Fruit fly (Drosophila melanogaster) whole organism, embryonic: ENCODE results near the gene dsx-c73A.

Source experiments
- CG10274 ChIP-seq: fragments of 200-800 bp; sonication (Bioruptor generic); optimal IDR thresholded peaks from 3 replicates; lab custom pipeline; 2017; ENCODE audit warnings: missing biosample characterization, mild to moderate bottlenecking, missing genetic modification characterization
- CG10959 ChIP-seq: fragments of 200-800 bp; sonication (Bioruptor generic); IDR thresholded peaks from 2 replicates; pipeline ENCODE4 v1.3.6; 2022; ENCODE audit warnings: missing biosample characterization, missing genetic modification characterization
- CG10979 ChIP-seq: fragments of 200-800 bp; sonication (Bioruptor generic); optimal IDR thresholded peaks from 2 replicates; lab custom pipeline; 2018; ENCODE audit warnings: missing biosample characterization, mild to moderate bottlenecking, missing genetic modification characterization, moderate library complexity
- CG12744 ChIP-seq: fragments of 200-800 bp; sonication (Bioruptor generic); optimal IDR thresholded peaks from 2 replicates; lab custom pipeline; 2016; ENCODE audit warnings: missing biosample characterization, missing genetic modification characterization
- CG13424 ChIP-seq: fragments of 200-800 bp; sonication (Bioruptor generic); optimal IDR thresholded peaks from 2 replicates; lab custom pipeline; 2019; ENCODE audit warnings: missing biosample characterization, mild to moderate bottlenecking, missing genetic modification characterization, moderate library complexity
- CG13624 ChIP-seq: fragments of 200-800 bp; sonication (Bioruptor generic); optimal IDR thresholded peaks from 2 replicates; lab custom pipeline; 2016; ENCODE audit warnings: missing biosample characterization, missing genetic modification characterization
- CG14050 ChIP-seq: fragments of 200-800 bp; sonication (Bioruptor generic); IDR thresholded peaks from 3 replicates; pipeline ENCODE4 v1.3.6; 2022; ENCODE audit warnings: missing biosample characterization, missing genetic modification characterization
- CG1529 ChIP-seq: fragments of 200-800 bp; sonication (Bioruptor generic); optimal IDR thresholded peaks from 3 replicates; lab custom pipeline; 2018; ENCODE audit warnings: missing biosample characterization, missing genetic modification characterization
- CG15479 ChIP-seq: fragments of 200-800 bp; sonication (Bioruptor generic); optimal IDR thresholded peaks from 3 replicates; lab custom pipeline; 2019; ENCODE audit warnings: missing biosample characterization, mild to moderate bottlenecking, missing genetic modification characterization, moderate library complexity
- CG18619 ChIP-seq: fragments of 200-800 bp; sonication (Bioruptor generic); optimal IDR thresholded peaks from 3 replicates; lab custom pipeline; 2017; ENCODE audit warnings: missing biosample characterization, mild to moderate bottlenecking, missing genetic modification characterization
- CG30020 ChIP-seq: fragments of 200-800 bp; optimal IDR thresholded peaks from 2 replicates; lab custom pipeline; 2019; ENCODE audit warnings: missing biosample characterization, mild to moderate bottlenecking, missing genetic modification characterization, moderate library complexity
- CG30431 ChIP-seq: fragments of 200-800 bp; sonication (Bioruptor generic); optimal IDR thresholded peaks from 2 replicates; lab custom pipeline; 2017; ENCODE audit warnings: missing biosample characterization, missing genetic modification characterization
- CG31388 ChIP-seq: fragments of 200-800 bp; sonication (Bioruptor generic); optimal IDR thresholded peaks from 2 replicates; lab custom pipeline; 2016; ENCODE audit warnings: missing biosample characterization, missing genetic modification characterization
- CG32767 ChIP-seq: fragments of 200-800 bp; sonication (Bioruptor generic); IDR thresholded peaks from 2 replicates; pipeline ENCODE4 v1.3.6; 2022; ENCODE audit warnings: missing biosample characterization, missing genetic modification characterization
- CG4424 ChIP-seq: fragments of 200-800 bp; sonication (Bioruptor generic); optimal IDR thresholded peaks from 3 replicates; lab custom pipeline; 2016; ENCODE audit warnings: missing biosample characterization, missing genetic modification characterization
- CG8290 ChIP-seq, 3 experiments: fragments of 200-800 bp; sonication (Bioruptor generic); optimal IDR thresholded peaks; 2 replicates each; lab custom pipeline; 2016 to 2019; ENCODE audit warnings: missing biosample characterization in 3 of 3, missing genetic modification characterization in 3 of 3, mild to moderate bottlenecking in 2 of 3, moderate library complexity in 1 of 3
- CG8944 ChIP-seq: fragments of 200-800 bp; sonication (Bioruptor generic); optimal IDR thresholded peaks from 3 replicates; lab custom pipeline; 2016; ENCODE audit warnings: missing biosample characterization, missing genetic modification characterization
- CG9932 ChIP-seq: fragments of 200-800 bp; sonication (Bioruptor generic); IDR thresholded peaks from 2 replicates; pipeline ENCODE4 v1.3.6; 2022; ENCODE audit warnings: missing biosample characterization, missing genetic modification characterization
- D19A ChIP-seq: fragments of 200-800 bp; optimal IDR thresholded peaks from 3 replicates; lab custom pipeline; 2019; ENCODE audit warnings: missing biosample characterization, mild to moderate bottlenecking, missing genetic modification characterization, moderate library complexity
- Dip2 ChIP-seq: fragments of 200-800 bp; sonication (Bioruptor generic); IDR thresholded peaks from 2 replicates; pipeline ENCODE4 v1.3.6; 2022; ENCODE audit warnings: missing biosample characterization, missing genetic modification characterization
- Dp ChIP-seq: fragments of 200-800 bp; sonication (Bioruptor generic); optimal IDR thresholded peaks from 2 replicates; lab custom pipeline; 2018; ENCODE audit warnings: missing biosample characterization, mild to moderate bottlenecking, missing genetic modification characterization, moderate library complexity
- Ets65A ChIP-seq: fragments of 200-800 bp; sonication (Bioruptor generic); peaks from one replicate; lab custom pipeline; 2016; ENCODE audit warnings: missing biosample characterization, missing genetic modification characterization
- Ets97D ChIP-seq: fragments of 200-800 bp; sonication (Bioruptor generic); optimal IDR thresholded peaks from 3 replicates; lab custom pipeline; 2016; ENCODE audit warnings: missing biosample characterization, missing genetic modification characterization
- Fer1 ChIP-seq: fragments of 200-800 bp; sonication (Bioruptor generic); optimal IDR thresholded peaks from 2 replicates; lab custom pipeline; 2017; ENCODE audit warnings: missing biosample characterization, mild to moderate bottlenecking, missing genetic modification characterization
- NK7.1 ChIP-seq: fragments of 200-800 bp; sonication (Bioruptor generic); optimal IDR thresholded peaks from 3 replicates; lab custom pipeline; 2016; ENCODE audit warnings: missing biosample characterization, missing genetic modification characterization
- Six4 ChIP-seq: fragments of 200-800 bp; sonication (Bioruptor generic); optimal IDR thresholded peaks from 2 replicates; lab custom pipeline; 2016; ENCODE audit warnings: missing biosample characterization, missing genetic modification characterization
- Stat92E ChIP-seq, 3 experiments: fragments of >200 bp in 2 of 3; fragments of 200-800 bp in 1 of 3; sonication (Bioruptor generic) in 1 of 3; optimal IDR thresholded peaks; 2 replicates each; lab custom pipeline; 2017 to 2019; ENCODE audit warnings: missing biosample characterization in 3 of 3, missing genetic modification characterization in 3 of 3, mild to moderate bottlenecking in 1 of 3, moderate library complexity in 1 of 3
- Trl ChIP-seq, 3 experiments: fragments of >200 bp in 2 of 3; fragments of 200-800 bp in 1 of 3; sonication (Bioruptor generic) in 1 of 3; optimal IDR thresholded peaks; 2 replicates in 1 of 3; 3 replicates in 2 of 3; lab custom pipeline; 2016 to 2017; ENCODE audit warnings: missing biosample characterization in 1 of 3, missing genetic modification characterization in 1 of 3
- ab ChIP-seq: fragments of 200-800 bp; sonication (Bioruptor generic); optimal IDR thresholded peaks from 2 replicates; lab custom pipeline; 2016; ENCODE audit warnings: missing biosample characterization, missing genetic modification characterization
- bab2 ChIP-seq: fragments of 200-800 bp; sonication (Bioruptor generic); optimal IDR thresholded peaks from 2 replicates; lab custom pipeline; 2016; ENCODE audit warnings: missing biosample characterization, missing genetic modification characterization
- corto ChIP-seq: fragments of 200-800 bp; sonication (Bioruptor generic); optimal IDR thresholded peaks from 2 replicates; lab custom pipeline; 2016; ENCODE audit warnings: missing biosample characterization, mild to moderate bottlenecking, missing genetic modification characterization, moderate library complexity
- cwo ChIP-seq: fragments of 200-800 bp; sonication (Bioruptor generic); optimal IDR thresholded peaks from 3 replicates; lab custom pipeline; 2017; ENCODE audit warnings: missing biosample characterization, missing genetic modification characterization, mild to moderate bottlenecking, moderate library complexity, missing genetic modification reagents
- da ChIP-seq: fragments of 200-800 bp; sonication (Bioruptor generic); optimal IDR thresholded peaks from 2 replicates; lab custom pipeline; 2016; ENCODE audit warnings: missing biosample characterization, missing genetic modification characterization
- dpn ChIP-seq, 2 experiments: fragments of 200-800 bp; sonication (Bioruptor generic); optimal IDR thresholded peaks; 3 replicates each; lab custom pipeline; 2016; ENCODE audit warnings: missing biosample characterization in 2 of 2, missing genetic modification characterization in 2 of 2
- ems ChIP-seq: fragments of 200-800 bp; sonication (Bioruptor generic); optimal IDR thresholded peaks from 3 replicates; lab custom pipeline; 2016; ENCODE audit warnings: missing biosample characterization, missing genetic modification characterization
- eve ChIP-seq, 2 experiments: fragments of >200 bp; optimal IDR thresholded peaks; 2 replicates each; lab custom pipeline; 2017; ENCODE audit warnings: missing biosample characterization in 2 of 2, missing genetic modification characterization in 2 of 2
- gcm ChIP-seq: fragments of 200-800 bp; sonication (Bioruptor generic); optimal IDR thresholded peaks from 2 replicates; lab custom pipeline; 2019; ENCODE audit warnings: missing biosample characterization, mild to moderate bottlenecking, missing genetic modification characterization, moderate library complexity
- h ChIP-seq: fragments of >200 bp; optimal IDR thresholded peaks from 2 replicates; lab custom pipeline; 2017
- inv ChIP-seq: fragments of 200-800 bp; sonication (Bioruptor generic); IDR thresholded peaks from 2 replicates; pipeline ENCODE4 v1.3.6; 2022; ENCODE audit warnings: missing biosample characterization, missing genetic modification characterization; ENCODE audit not compliant: partially characterized antibody
- jigr1 ChIP-seq: fragments of 200-800 bp; sonication (Bioruptor generic); IDR thresholded peaks from 3 replicates; pipeline ENCODE4 v1.3.6; 2022; ENCODE audit warnings: missing biosample characterization, missing genetic modification characterization
- ken ChIP-seq: fragments of 200-800 bp; sonication (Bioruptor generic); IDR thresholded peaks from 3 replicates; pipeline ENCODE4 v1.3.6; 2022; ENCODE audit warnings: missing biosample characterization, missing genetic modification characterization
- pan ChIP-seq, 4 experiments: fragments of >200 bp in 3 of 4; fragments of 200-800 bp in 1 of 4; sonication (Bioruptor generic) in 1 of 4; optimal IDR thresholded peaks in 3 of 4; IDR thresholded peaks in 1 of 4; 2 replicates each; pipeline versions ENCODE4 v1.3.6 to Lab custom; 2017 to 2022; ENCODE audit warnings: missing biosample characterization in 2 of 4, missing genetic modification characterization in 2 of 4, mixed read lengths in 1 of 4
- repo ChIP-seq: fragments of 200-800 bp; sonication (Bioruptor generic); optimal IDR thresholded peaks from 2 replicates; lab custom pipeline; 2016; ENCODE audit warnings: missing biosample characterization, missing genetic modification characterization
- sens ChIP-seq: fragments of 200-800 bp; sonication (Bioruptor generic); peaks from one replicate; lab custom pipeline; 2016; ENCODE audit warnings: missing biosample characterization, missing genetic modification characterization
- sens-2 ChIP-seq: fragments of 200-800 bp; sonication (Bioruptor generic); IDR thresholded peaks from 2 replicates; pipeline ENCODE4 v1.3.6; 2022; ENCODE audit warnings: missing biosample characterization, missing genetic modification characterization
- sqz ChIP-seq: fragments of 200-800 bp; sonication (Bioruptor generic); optimal IDR thresholded peaks from 3 replicates; lab custom pipeline; 2018; ENCODE audit warnings: missing biosample characterization, mild to moderate bottlenecking, missing genetic modification characterization
- tio ChIP-seq: fragments of 200-800 bp; sonication (Bioruptor generic); optimal IDR thresholded peaks from 2 replicates; lab custom pipeline; 2017; ENCODE audit warnings: missing biosample characterization, missing genetic modification characterization, inconsistent platforms
- ttk ChIP-seq: fragments of 200-800 bp; sonication (Bioruptor generic); IDR thresholded peaks from 2 replicates; pipeline ENCODE4 v2.1.2; 2022; ENCODE audit warnings: missing biosample characterization, missing genetic modification characterization
- wek ChIP-seq: fragments of 200-800 bp; sonication (Bioruptor generic); optimal IDR thresholded peaks from 3 replicates; lab custom pipeline; 2018; ENCODE audit warnings: missing biosample characterization, mild to moderate bottlenecking, missing genetic modification characterization, moderate library complexity
- zen2 ChIP-seq: fragments of 200-800 bp; sonication (Bioruptor generic); IDR thresholded peaks from 3 replicates; pipeline ENCODE4 v1.3.6; 2022; ENCODE audit warnings: missing biosample characterization, missing genetic modification characterization; ENCODE audit not compliant: partially characterized antibody

The dsx-c73A gene

dm6 chr3L:16411566-16411965 lies 40.2 kb downstream of the dsx-c73A start, which contains the start of gene fax (continued):
- TF ChIP-seq CG31388 (GFP tag; lab: Kevin White, UChicago) (no peak), CG1529 (no peak), CG8290 (GFP tag; optimal IDR thresholded peaks at IDR 0.05; lab: Kevin White, UChicago) (peak; percentile 52), CG8290 (tag; optimal IDR thresholded peaks at IDR 0.05; lab: Kevin White, UChicago) (peak; percentile 71 to 78), Dp (GFP tag; lab: Kevin White, UChicago) (peak; percentile 67), CG13424 (no peak), Stat92E (GFP tag; optimal IDR thresholded peaks at IDR 0.05; lab: Kevin White, UChicago) (peak in 1 of 3 experiments; percentile 85), CG30431 (GFP tag; lab: Kevin White, UChicago) (no peak), CG14050 (GFP tag; lab: Robert Waterston, UW) (no peak), D19A (tag; lab: Kevin White, UChicago) (no peak), CG10274 (no peak), wek (GFP tag; lab: Kevin White, UChicago) (no peak), CG10979 (tag; lab: Kevin White, UChicago) (peak; percentile 41), jigr1 (GFP tag; lab: Robert Waterston, UW) (no peak; the same call in 2 of the 3 replicates), CG9932 (GFP tag; lab: Robert Waterston, UW) (no peak), pan (optimal IDR thresholded peaks at IDR 0.05; lab: Kevin White, UChicago) (no peak), pan (GFP tag; optimal IDR thresholded peaks at IDR 0.05 in 1 of 2, IDR thresholded peaks at IDR 0.05 in 1 of 2) (no peak), CG15479 (GFP tag; lab: Kevin White, UChicago) (peak; percentile 77), CG8944 (GFP tag; lab: Kevin White, UChicago) (no peak), cwo (no peak), Six4 (peak; percentile 58), eve (GFP tag; optimal IDR thresholded peaks at IDR 0.05; lab: Kevin White, UChicago) (no peak), CG18619 (peak; percentile 2), bab2 (GFP tag; lab: Kevin White, UChicago) (no peak), CG30020 (tag; lab: Kevin White, UChicago) (peak; percentile 4), sens-2 (no peak), da (GFP tag; lab: Kevin White, UChicago) (no peak), sens (GFP tag; lab: Kevin White, UChicago) (peak; percentile 91), Ets65A (GFP tag; lab: Kevin White, UChicago) (no peak), repo (GFP tag; lab: Kevin White, UChicago) (no peak), CG32767 (GFP tag; lab: Robert Waterston, UW) (peak; percentile 44; the same call in 1 of the 2 replicates), CG12744 (GFP tag; lab: Kevin White, UChicago) (no peak), CG4424 (GFP tag; lab: Kevin White, UChicago) (no peak), CG13624 (GFP tag; lab: Kevin White, UChicago) (no peak), tio (GFP tag; lab: Kevin White, UChicago) (no peak), zen2 (GFP tag; lab: Robert Waterston, UW) (no peak), dpn (GFP tag; optimal IDR thresholded peaks at IDR 0.05; lab: Kevin White, UChicago) (peak in 1 of 2 experiments; percentile 10), Trl (optimal IDR thresholded peaks at IDR 0.05; lab: Kevin White, UChicago) (peak; percentile 83 to 84), Trl (GFP tag; optimal IDR thresholded peaks at IDR 0.05; lab: Kevin White, UChicago) (peak; percentile 17), ken (GFP tag; lab: Robert Waterston, UW) (no peak), ab (no peak), ems (GFP tag; lab: Kevin White, UChicago) (no peak), inv (GFP tag; lab: Robert Waterston, UW) (no peak), gcm (GFP tag; lab: Kevin White, UChicago) (peak; percentile 37), Fer1 (GFP tag; lab: Kevin White, UChicago) (peak; percentile 44), sqz (GFP tag; lab: Kevin White, UChicago) (peak; percentile 43), Dip2 (no peak), h (lab: Kevin White, UChicago) (no peak), Ets97D (peak; percentile 47), ttk (GFP tag; lab: Robert Waterston, UW) (no peak), corto (GFP tag; lab: Kevin White, UChicago) (no peak), CG10959 (0 out of 2 replicates have a peak, but pooled peaks have one; percentile 11), NK7.1 (GFP tag; lab: Kevin White, UChicago) (no peak)
